Worm (Caenorhabditis elegans): ENCODE results near the gene vps-26.

vps-26 gene

DNA sequence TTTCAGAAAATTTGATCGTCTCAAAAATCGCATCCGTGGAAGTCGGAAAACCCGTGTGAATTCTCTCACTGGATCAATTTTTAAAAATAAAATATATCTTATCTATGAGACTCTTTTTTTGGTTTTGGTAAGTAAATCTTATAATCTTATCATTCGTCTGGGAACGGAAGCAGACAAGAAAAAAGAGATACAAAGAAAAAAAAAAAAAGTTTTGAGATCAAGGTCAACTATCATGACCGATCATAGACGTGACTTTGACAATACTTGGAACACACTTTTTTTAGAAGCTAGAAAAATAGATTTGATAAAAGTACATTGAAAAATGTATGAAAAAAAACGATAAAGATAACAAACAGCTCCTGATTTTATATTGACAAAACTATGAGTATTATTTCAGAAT, 35.0 kb upstream of the vps-26 start:
- no peak for TF ChIP-seq eyg-1 (tag; optimal IDR thresholded peaks at IDR 0.05)
- TF ChIP-seq pha-4 (tag; optimal IDR thresholded peaks at IDR 0.05): no peak
- TF ChIP-seq hlh-6 (tag; optimal IDR thresholded peaks at IDR 0.05): no peak
- no peak for TF ChIP-seq madf-2 (tag; optimal IDR thresholded peaks at IDR 0.05)
- TF ChIP-seq elt-4 (tag; optimal IDR thresholded peaks at IDR 0.05): no peak
- TF ChIP-seq mec-3 (tag; optimal IDR thresholded peaks at IDR 0.05; ENCODE audit: borderline replicate concordance): no peak
- no peak for TF ChIP-seq lim-6 (tag; optimal IDR thresholded peaks at IDR 0.05)
- no peak for TF ChIP-seq T23F11.4 (GFP tag; optimal IDR thresholded peaks at IDR 0.05)
- TF ChIP-seq ama-1 (optimal IDR thresholded peaks at IDR 0.05): no peak
- no peak for TF ChIP-seq hlh-13 (GFP tag; optimal IDR thresholded peaks at IDR 0.05)
- TF ChIP-seq nhr-232 (tag; optimal IDR thresholded peaks at IDR 0.05): no peak
- TF ChIP-seq tbx-7 (tag; optimal IDR thresholded peaks at IDR 0.05): no peak
- TF ChIP-seq pax-1 (tag; optimal IDR thresholded peaks at IDR 0.05): no peak
- TF ChIP-seq C38D4.7 (GFP tag; optimal IDR thresholded peaks at IDR 0.05): no peak
- no peak for TF ChIP-seq fax-1 (tag; optimal IDR thresholded peaks at IDR 0.05)
- no peak for TF ChIP-seq npax-4 (tag; optimal IDR thresholded peaks at IDR 0.05)
- no peak for TF ChIP-seq zip-5 (tag; optimal IDR thresholded peaks at IDR 0.05)
- no peak for TF ChIP-seq lin-11 (tag; optimal IDR thresholded peaks at IDR 0.05)
- TF ChIP-seq ets-4 (tag; optimal IDR thresholded peaks at IDR 0.05): no peak
- TF ChIP-seq pha-2 (tag; optimal IDR thresholded peaks at IDR 0.05): no peak

DNA sequence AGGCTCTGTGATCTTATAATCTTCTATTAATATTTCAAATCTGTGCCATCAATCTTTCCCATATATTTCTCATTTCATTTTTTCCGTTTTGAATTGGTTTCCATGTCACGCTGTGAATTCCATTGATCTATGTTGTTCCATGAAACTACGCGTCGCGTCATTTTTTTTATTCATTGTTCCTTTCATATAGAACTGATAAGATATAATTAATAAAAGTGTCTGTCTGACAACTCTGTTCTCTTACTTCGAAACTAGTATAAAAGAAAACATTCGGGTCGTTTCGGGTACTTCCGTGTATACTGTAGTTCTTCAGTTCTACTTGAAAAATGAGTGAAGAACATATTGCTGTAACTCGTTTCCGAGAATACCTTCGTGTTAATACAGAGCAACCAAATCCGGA, 32.9 kb upstream of the vps-26 start, which contains the start of gene C10C5.3:
TSS of gene C10C5.3 (plus strand) at position 301 of the 400 bp plus-strand sequence.
- TF ChIP-seq ceh-18 (tag; optimal IDR thresholded peaks at IDR 0.05) (no peak), pag-3 (tag; optimal IDR thresholded peaks at IDR 0.05; ENCODE audit: borderline replicate concordance) (no peak)

DNA sequence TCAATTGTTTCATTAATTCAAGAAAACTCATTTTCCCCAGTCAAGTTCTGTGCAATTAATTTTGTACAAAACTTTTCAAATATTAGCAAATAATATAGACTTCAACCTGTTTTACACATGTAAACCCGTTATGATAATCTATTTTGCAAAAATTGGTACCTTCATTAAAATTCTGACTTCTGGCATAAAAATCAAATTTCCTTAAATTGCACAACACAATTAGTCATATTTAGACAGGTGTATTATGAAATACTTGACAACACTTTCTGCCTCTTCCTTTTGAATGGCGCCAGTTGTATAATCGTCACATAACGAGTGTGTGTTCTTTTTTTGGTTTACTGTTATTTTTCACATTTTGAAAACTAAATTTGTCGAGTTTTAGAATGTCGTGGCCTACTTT, 29.5 kb upstream of the vps-26 start, which contains the start of gene fbxc-58:
TSS of gene fbxc-58 (plus strand) at position 383 of the 400 bp plus-strand sequence.
- TF ChIP-seq unc-55 (GFP tag; optimal IDR thresholded peaks at IDR 0.05) (no peak), hlh-15 (tag; optimal IDR thresholded peaks at IDR 0.05) (no peak), pag-3 (tag; optimal IDR thresholded peaks at IDR 0.05; ENCODE audit: borderline replicate concordance) (no peak), pha-4 (tag; optimal IDR thresholded peaks at IDR 0.05) (no peak), ceh-19 (GFP tag; optimal IDR thresholded peaks at IDR 0.05) (no peak), pat-9 (tag; optimal IDR thresholded peaks at IDR 0.05) (no peak), sox-2 (GFP tag; IDR thresholded peaks at IDR 0.05) (no peak), Y22D7AL.16 (tag; optimal IDR thresholded peaks at IDR 0.05) (no peak), ttx-3 (tag; optimal IDR thresholded peaks at IDR 0.05) (no peak), fkh-6 (tag; optimal IDR thresholded peaks at IDR 0.05) (no peak), ama-1 (optimal IDR thresholded peaks at IDR 0.05) (no peak), unc-3 (GFP tag; conservative IDR thresholded peaks at IDR 0.05) (no peak), unc-3 (tag; optimal IDR thresholded peaks at IDR 0.05) (no peak), mec-3 (tag; optimal IDR thresholded peaks at IDR 0.05; ENCODE audit: borderline replicate concordance) (no peak), eyg-1 (tag; optimal IDR thresholded peaks at IDR 0.05) (no peak), pax-1 (tag; optimal IDR thresholded peaks at IDR 0.05) (no peak), npax-4 (tag; optimal IDR thresholded peaks at IDR 0.05) (no peak), ceh-9 (tag; optimal IDR thresholded peaks at IDR 0.05) (no peak), F13H6.1 (tag; optimal IDR thresholded peaks at IDR 0.05) (no peak)

DNA sequence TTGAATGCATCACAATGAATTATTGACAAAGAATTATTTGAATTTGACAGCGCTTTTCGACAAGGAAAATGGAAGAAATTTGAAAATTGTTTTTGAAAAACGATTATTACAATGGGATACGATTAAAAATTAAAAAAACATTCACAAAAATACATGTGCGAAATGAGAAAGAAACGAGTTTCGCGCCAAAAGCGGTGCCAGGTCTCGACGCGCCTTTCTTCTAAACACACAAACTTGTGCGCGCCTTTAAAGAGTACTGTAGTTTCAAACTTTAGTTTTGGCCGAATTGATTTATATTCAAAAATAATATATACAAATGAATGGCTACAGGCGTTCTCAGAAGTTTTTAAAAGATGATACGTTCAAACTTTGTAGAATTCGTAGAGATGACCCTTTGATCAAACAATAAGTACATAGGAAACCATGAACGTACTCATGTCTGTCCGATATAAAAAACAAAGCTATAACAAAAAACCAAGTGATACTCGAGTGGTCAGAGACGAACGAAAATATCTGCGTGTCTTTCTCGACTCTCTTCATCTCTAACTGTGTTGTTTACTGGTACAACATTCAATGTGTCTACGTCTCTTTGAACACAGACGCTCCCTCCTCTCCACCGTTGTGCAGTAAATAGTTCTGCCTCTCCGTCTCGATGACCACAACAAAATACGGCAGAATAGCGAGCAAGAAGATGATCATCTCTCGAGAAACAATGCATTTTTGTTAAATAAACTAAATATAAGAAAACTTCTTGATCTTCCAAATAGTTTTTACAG, 26.4 kb upstream of the vps-26 start:
- no peak for TF ChIP-seq madf-2 (tag; optimal IDR thresholded peaks at IDR 0.05)
- TF ChIP-seq ttx-3 (tag; optimal IDR thresholded peaks at IDR 0.05): no peak
- no peak for TF ChIP-seq ceh-34 (tag; optimal IDR thresholded peaks at IDR 0.05)
- no peak for TF ChIP-seq syd-9 (tag; optimal IDR thresholded peaks at IDR 0.05)
- TF ChIP-seq ceh-2 (tag; optimal IDR thresholded peaks at IDR 0.05): no peak
- TF ChIP-seq che-1 (tag; optimal IDR thresholded peaks at IDR 0.05): no peak
- no peak for TF ChIP-seq npax-4 (tag; optimal IDR thresholded peaks at IDR 0.05)
- no peak for TF ChIP-seq tbx-2 (tag; optimal IDR thresholded peaks at IDR 0.05)
- TF ChIP-seq dve-1 (tag; optimal IDR thresholded peaks at IDR 0.05): no peak
- TF ChIP-seq ceh-48 (tag; optimal IDR thresholded peaks at IDR 0.05): no peak
- no peak for TF ChIP-seq tbx-7 (tag; optimal IDR thresholded peaks at IDR 0.05)
- no peak for TF ChIP-seq elt-2 (tag; optimal IDR thresholded peaks at IDR 0.05)
- no peak for TF ChIP-seq K09A11.1 (tag; optimal IDR thresholded peaks at IDR 0.05; ENCODE audit: insufficient read depth)
- TF ChIP-seq nfya-1 (tag; optimal IDR thresholded peaks at IDR 0.05): no peak
- no peak for TF ChIP-seq nhr-232 (tag; optimal IDR thresholded peaks at IDR 0.05)
- no peak for TF ChIP-seq ceh-18 (tag; optimal IDR thresholded peaks at IDR 0.05)

Measured in whole organism, late embryonic.